Worm (Caenorhabditis elegans) whole organism, L4 larva: ENCODE data around the gene K11H3.2.
A peak's percentile ranks its signal among the peaks of the same experiment; 100 is the strongest.

Experiments used
- Y105C5A.15 ChIP-seq: fragments of 200-800 bp; sonication (Bioruptor generic); IDR thresholded peaks from 2 replicates; pipeline ENCODE4 v1.3.6; 2022; ENCODE audit warnings: missing genetic modification characterization, missing compliant biosample characterization
- fkh-10 ChIP-seq: fragments of 150-350 bp; optimal IDR thresholded peaks from 2 replicates; lab custom pipeline; 2014; ENCODE audit warnings: missing biosample characterization, missing genetic modification reagents, missing genetic modification characterization
- fos-1 ChIP-seq: fragments of 150-350 bp; optimal IDR thresholded peaks from 2 replicates; lab custom pipeline; 2014; ENCODE audit warnings: missing biosample characterization, missing genetic modification characterization
- jun-1 ChIP-seq: fragments of 150-350 bp; optimal IDR thresholded peaks from 2 replicates; lab custom pipeline; 2014; ENCODE audit warnings: missing biosample characterization, missing genetic modification reagents, missing genetic modification characterization
- madf-5 ChIP-seq, 2 experiments: fragments of 200-800 bp; sonication (Bioruptor generic); IDR thresholded peaks; 2 replicates each; pipeline ENCODE4 v1.3.6; 2022; ENCODE audit warnings: missing compliant biosample characterization in 2 of 2, missing genetic modification characterization in 2 of 2
- nhr-42 ChIP-seq: fragments of 200-800 bp; sonication (Bioruptor generic); IDR thresholded peaks from 2 replicates; pipeline ENCODE4 v1.3.6; 2022; ENCODE audit warnings: missing genetic modification characterization, missing compliant biosample characterization
- pha-4 ChIP-seq, 2 experiments: fragments of 150-350 bp in 1 of 2; fragments of 200-800 bp in 1 of 2; sonication (Bioruptor generic) in 1 of 2; IDR thresholded peaks in 1 of 2; optimal IDR thresholded peaks in 1 of 2; 2 replicates each; pipeline versions ENCODE4 v1.3.6 to Lab custom; 2014 to 2022; ENCODE audit warnings: missing genetic modification characterization in 2 of 2, missing genetic modification reagents in 2 of 2, missing biosample characterization in 1 of 2, missing compliant biosample characterization in 1 of 2
- zfp-3 ChIP-seq: fragments of 200-800 bp; sonication (Bioruptor generic); conservative IDR thresholded peaks from 2 replicates; pipeline ENCODE4 v1.3.6; 2022; ENCODE audit warnings: missing genetic modification reagents, missing genetic modification characterization, missing compliant biosample characterization
- ztf-11 ChIP-seq: fragments of 150-350 bp; optimal IDR thresholded peaks from 2 replicates; lab custom pipeline; 2014; ENCODE audit warnings: missing biosample characterization, missing genetic modification characterization
- ztf-7 ChIP-seq: fragments of 150-350 bp; optimal IDR thresholded peaks from 2 replicates; lab custom pipeline; 2014; ENCODE audit warnings: missing biosample characterization, missing genetic modification characterization

DNA sequence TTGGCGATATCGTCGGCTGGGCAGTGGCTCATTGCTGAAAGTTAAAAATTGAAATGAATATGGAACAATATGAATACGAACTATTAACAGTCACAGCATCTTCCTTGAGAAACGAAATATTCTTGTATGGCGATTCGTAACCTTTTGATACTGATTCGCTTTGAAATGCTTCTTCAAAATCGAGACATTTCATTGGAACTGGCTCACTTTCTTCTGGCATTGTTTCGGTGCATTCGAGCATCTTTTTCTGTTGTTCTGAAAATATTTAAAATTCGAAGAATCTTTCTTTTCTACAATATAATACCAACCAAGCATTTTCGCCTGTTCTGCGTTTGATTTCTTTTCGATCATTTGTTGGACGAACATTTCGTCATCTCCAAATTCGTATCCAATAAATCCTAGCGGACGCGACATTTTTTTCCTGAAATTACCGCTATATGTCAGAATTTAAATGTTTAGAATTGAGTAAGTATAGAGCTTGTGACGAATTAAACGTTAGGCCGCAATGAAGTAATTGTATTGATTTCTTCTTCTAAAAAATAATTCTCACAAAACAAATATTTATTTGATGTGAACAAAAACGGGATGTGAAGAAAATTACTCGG, 21.8 kb upstream of the K11H3.2 start, which contains the start of gene lin-52:
- TF ChIP-seq nhr-42 (GFP tag; lab: Robert Waterston, UW), result no peak
- no peak for TF ChIP-seq jun-1 (tag; lab: Kevin White, UChicago)
- TF ChIP-seq Y105C5A.15 (GFP tag; lab: Robert Waterston, UW), result no peak
- peak; percentile 88 for TF ChIP-seq zfp-3 (GFP tag; lab: Robert Waterston, UW)
- TF ChIP-seq fos-1 (tag; lab: Kevin White, UChicago), result no peak
- no peak; the same call in 1 of the 2 replicates for TF ChIP-seq pha-4 (GFP tag; IDR thresholded peaks at IDR 0.05; lab: Robert Waterston, UW)
- TF ChIP-seq pha-4 (tag; optimal IDR thresholded peaks at IDR 0.05; lab: Kevin White, UChicago), result no peak
- no peak for TF ChIP-seq madf-5 (GFP tag; IDR thresholded peaks at IDR 0.05; lab: Robert Waterston, UW)
- TF ChIP-seq fkh-10, result no peak
- no peak for TF ChIP-seq ztf-7 (tag; lab: Kevin White, UChicago)
- no peak for TF ChIP-seq ztf-11 (tag; lab: Kevin White, UChicago)
